Worm (Caenorhabditis elegans) whole organism, L3 larva: Measurements from ENCODE around the gene Y47D7A.2.

Experiments used
- R02D3.7 ChIP-seq: fragments of 150-350 bp; optimal IDR thresholded peaks from 2 replicates; lab custom pipeline; 2014; ENCODE audit warnings: missing biosample characterization, missing genetic modification characterization
- aly-2 ChIP-seq: fragments of 150-350 bp; optimal IDR thresholded peaks from 2 replicates; lab custom pipeline; 2014; ENCODE audit warnings: missing biosample characterization, missing genetic modification characterization
- ceh-82 ChIP-seq: fragments of 150-350 bp; optimal IDR thresholded peaks from 2 replicates; lab custom pipeline; 2014; ENCODE audit warnings: missing biosample characterization, missing genetic modification characterization
- egl-27 ChIP-seq: sonication (generic microtip); optimal IDR thresholded peaks from 4 replicates; lab custom pipeline; 2017; ENCODE audit warnings: missing biosample characterization, missing genetic modification reagents, missing genetic modification characterization
- egl-5 ChIP-seq: fragments of 150-350 bp; optimal IDR thresholded peaks from 2 replicates; lab custom pipeline; 2017; ENCODE audit warnings: missing biosample characterization, missing genetic modification reagents, missing genetic modification characterization, inconsistent platforms
- elt-1 ChIP-seq: fragments of 150-350 bp; optimal IDR thresholded peaks from 2 replicates; lab custom pipeline; 2014; ENCODE audit warnings: missing biosample characterization, missing genetic modification characterization
- fos-1 ChIP-seq: fragments of 150-350 bp; optimal IDR thresholded peaks from 2 replicates; lab custom pipeline; 2014; ENCODE audit warnings: missing biosample characterization, missing genetic modification characterization
- nhr-237 ChIP-seq: fragments of 150-350 bp; optimal IDR thresholded peaks from 2 replicates; lab custom pipeline; 2014; ENCODE audit warnings: missing biosample characterization, missing genetic modification characterization
- pqm-1 ChIP-seq: fragments of 150-350 bp; optimal IDR thresholded peaks from 2 replicates; lab custom pipeline; 2017; ENCODE audit warnings: missing biosample characterization, missing genetic modification characterization, inconsistent platforms
- snpc-4 ChIP-seq: fragments of 150-350 bp; optimal IDR thresholded peaks from 2 replicates; lab custom pipeline; 2014; ENCODE audit warnings: missing biosample characterization, missing genetic modification characterization
- tbx-2 ChIP-seq: sonication (generic microtip); optimal IDR thresholded peaks from 2 replicates; lab custom pipeline; 2016; ENCODE audit warnings: mild to moderate bottlenecking, missing genetic modification characterization, missing compliant biosample characterization
- unc-62 ChIP-seq: fragments of 150-350 bp; sonication (generic microtip); optimal IDR thresholded peaks from 4 replicates; lab custom pipeline; 2014; ENCODE audit warnings: missing biosample characterization, missing genetic modification reagents, missing genetic modification characterization

DNA sequence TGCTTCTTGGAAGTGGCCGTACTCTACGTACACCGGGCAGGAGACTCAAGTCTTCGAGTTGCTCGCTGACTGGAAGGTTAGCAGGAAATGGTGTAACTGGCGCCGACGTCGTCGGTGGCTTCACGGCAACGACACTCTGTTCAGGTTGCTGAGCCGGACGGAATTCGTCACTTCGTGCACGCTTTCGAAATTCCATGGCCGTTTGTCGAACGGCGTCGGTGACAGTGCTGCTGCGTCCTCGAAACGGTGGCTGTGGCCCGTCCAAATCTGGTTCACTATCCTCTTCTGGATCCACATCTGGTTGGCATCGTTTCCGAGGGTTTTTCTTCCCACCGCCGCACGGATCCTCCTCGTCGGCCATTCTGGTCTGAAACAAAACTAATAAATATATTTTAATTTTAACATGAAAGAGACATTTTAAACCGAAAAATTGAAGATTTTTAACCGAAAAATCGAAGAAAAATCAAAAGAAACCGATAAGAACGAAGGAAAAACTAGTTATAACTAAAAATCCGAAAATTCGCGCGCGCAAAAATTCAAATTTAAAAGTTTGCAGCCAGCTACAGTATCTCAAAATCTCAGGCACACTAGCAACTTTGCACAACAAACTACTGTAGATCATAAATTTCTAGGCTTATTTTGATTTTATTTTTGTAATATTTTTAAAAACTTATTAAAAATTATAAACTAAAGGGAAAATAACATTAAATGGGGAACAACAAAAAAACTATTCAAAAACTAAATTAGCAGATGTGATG, 44.1 kb upstream of the Y47D7A.2 start, which contains the start of gene F32D1.7:
- TF ChIP-seq aly-2 (no peak), tbx-2 (tag; lab: Kevin White, UChicago) (no peak), fos-1 (no peak), egl-27 (no peak), elt-1 (tag; lab: Kevin White, UChicago) (no peak), ceh-82 (no peak), snpc-4 (tag; lab: Kevin White, UChicago) (no peak), nhr-237 (tag; lab: Kevin White, UChicago) (no peak), R02D3.7 (tag; lab: Kevin White, UChicago) (no peak), unc-62 (GFP tag; lab: Kevin White, UChicago) (no peak), egl-5 (tag; lab: Kevin White, UChicago) (no peak), pqm-1 (tag; lab: Kevin White, UChicago) (no peak)
